Worm (Caenorhabditis elegans): Measurements from ENCODE around the gene C05C8.7.

C05C8.7 gene

ce11 chrV:7198403-7198802 lies 48.4 kb downstream of the C05C8.7 start (continued):
- TF ChIP-seq Y53G8AR.9 (GFP tag; conservative IDR thresholded peaks at IDR 0.05) (peak; percentile 76), madf-3 (GFP tag; IDR thresholded peaks at IDR 0.05) (peak; percentile 93), unc-62 (GFP tag; optimal IDR thresholded peaks at IDR 0.05) (no peak), nfya-2 (GFP tag; IDR thresholded peaks at IDR 0.05) (no peak), die-1 (tag; optimal IDR thresholded peaks at IDR 0.05) (no peak), lin-54 (GFP tag; optimal IDR thresholded peaks at IDR 0.05) (peak; percentile 35), lsl-1 (GFP tag; optimal IDR thresholded peaks at IDR 0.05) (peak; percentile 33), snpc-1.3 (tag; optimal IDR thresholded peaks at IDR 0.05; ENCODE audit: insufficient read depth) (no peak)

ce11 chrV:7197036-7197435 lies 49.8 kb downstream of the C05C8.7 start:
- TF ChIP-seq mel-28 (tag; optimal IDR thresholded peaks at IDR 0.05; ENCODE audit: borderline replicate concordance) = no peak
- TF ChIP-seq B0336.3 (GFP tag; IDR thresholded peaks at IDR 0.05) = no peak
- TF ChIP-seq rcor-1 (GFP tag; IDR thresholded peaks at IDR 0.05) = 0 out of 2 replicates have a peak, but pooled peaks have one; percentile 39
- no peak for TF ChIP-seq lsy-27 (tag; optimal IDR thresholded peaks at IDR 0.05; ENCODE audit: borderline replicate concordance, insufficient read depth)
- no peak for TF ChIP-seq F10E7.11 (tag; optimal IDR thresholded peaks at IDR 0.05)
- TF ChIP-seq bed-2 (GFP tag; IDR thresholded peaks at IDR 0.05) = no peak
- no peak for TF ChIP-seq let-526 (GFP tag; IDR thresholded peaks at IDR 0.05)
- TF ChIP-seq F39B2.1 (GFP tag; IDR thresholded peaks at IDR 0.05) = no peak
- 0 out of 2 replicates have a peak, but pooled peaks have one; percentile 52 for TF ChIP-seq ceh-58 (GFP tag; IDR thresholded peaks at IDR 0.05)
- peak; percentile 91 for TF ChIP-seq madf-3 (GFP tag; IDR thresholded peaks at IDR 0.05)
- TF ChIP-seq ztf-26 (tag; optimal IDR thresholded peaks at IDR 0.05) = no peak
- TF ChIP-seq gei-17 (GFP tag; optimal IDR thresholded peaks at IDR 0.05) = no peak
- TF ChIP-seq B0019.2 (GFP tag; conservative IDR thresholded peaks at IDR 0.05) = no peak
- no peak for TF ChIP-seq F37B4.10 (GFP tag; IDR thresholded peaks at IDR 0.05)
- TF ChIP-seq Y67H2A.10 (GFP tag; conservative IDR thresholded peaks at IDR 0.05) = no peak
- TF ChIP-seq snpc-4 (GFP tag; optimal IDR thresholded peaks at IDR 0.05) = no peak
- no peak for TF ChIP-seq snpc-4 (tag; optimal IDR thresholded peaks at IDR 0.05)
- no peak for TF ChIP-seq nhr-27 (tag; optimal IDR thresholded peaks at IDR 0.05)
- no peak for TF ChIP-seq rpc-1 (optimal IDR thresholded peaks at IDR 0.05)
- TF ChIP-seq rpc-1 (tag; optimal IDR thresholded peaks at IDR 0.05) = no peak
- TF ChIP-seq Y79H2A.3 (GFP tag; conservative IDR thresholded peaks at IDR 0.05) = no peak
- TF ChIP-seq ekl-4 (GFP tag; IDR thresholded peaks at IDR 0.05) = peak; percentile 57; the same call in 1 of the 2 replicates
- TF ChIP-seq Y53G8AR.9 (GFP tag; conservative IDR thresholded peaks at IDR 0.05) = 0 out of 2 replicates have a peak, but pooled peaks have one; percentile 58
- no peak for TF ChIP-seq pbrm-1 (GFP tag; IDR thresholded peaks at IDR 0.05)
- peak; percentile 55 for TF ChIP-seq madf-6 (GFP tag; IDR thresholded peaks at IDR 0.05)
- TF ChIP-seq athp-1 (tag; optimal IDR thresholded peaks at IDR 0.05) = no peak
- no peak for TF ChIP-seq ztf-6 (GFP tag; IDR thresholded peaks at IDR 0.05)
- no peak for TF ChIP-seq ztf-22 (GFP tag; optimal IDR thresholded peaks at IDR 0.05)
- no peak for TF ChIP-seq somi-1 (GFP tag; optimal IDR thresholded peaks at IDR 0.05)
- TF ChIP-seq F57A8.1 (GFP tag; optimal IDR thresholded peaks at IDR 0.05) = no peak
- TF ChIP-seq repo-1 (tag; optimal IDR thresholded peaks at IDR 0.05) = no peak
- TF ChIP-seq F49E8.2 (tag; optimal IDR thresholded peaks at IDR 0.05; ENCODE audit: insufficient read depth) = peak; percentile 16
- TF ChIP-seq ceh-40 (GFP tag; IDR thresholded peaks at IDR 0.05) = 0 out of 2 replicates have a peak, but pooled peaks have one; percentile 3
- no peak for TF ChIP-seq nfya-2 (GFP tag; IDR thresholded peaks at IDR 0.05)
- TF ChIP-seq tbx-9 (tag; optimal IDR thresholded peaks at IDR 0.05; ENCODE audit: borderline replicate concordance) = no peak
- peak; percentile 3 for TF ChIP-seq tbp1 (GFP tag; optimal IDR thresholded peaks at IDR 0.05)
- TF ChIP-seq lin-26 (GFP tag; IDR thresholded peaks at IDR 0.05) = peak; percentile 49; the same call in 1 of the 2 replicates
- TF ChIP-seq madf-10 (tag; optimal IDR thresholded peaks at IDR 0.05) = no peak
- TF ChIP-seq ceh-91 (GFP tag; IDR thresholded peaks at IDR 0.05) = no peak
